Fruit fly (Drosophila melanogaster) whole organism: ENCODE measurements around the gene CG9117.

Experiments used
- CG8478 ChIP-seq: fragments of >200 bp; optimal IDR thresholded peaks from 2 replicates; lab custom pipeline; 2018; ENCODE audit warnings: inconsistent platforms
- Dll ChIP-seq: fragments of >200 bp; optimal IDR thresholded peaks from 2 replicates; lab custom pipeline; 2017
- EcR ChIP-seq, 2 experiments: fragments of >200 bp; optimal IDR thresholded peaks; 2 replicates each; lab custom pipeline; 2017; ENCODE audit warnings: missing biosample characterization in 2 of 2, missing genetic modification characterization in 2 of 2, missing genetic modification reagents in 2 of 2
- pan ChIP-seq: fragments of >200 bp; optimal IDR thresholded peaks from 2 replicates; lab custom pipeline; 2017
- psq ChIP-seq: fragments of >200 bp; optimal IDR thresholded peaks from 2 replicates; lab custom pipeline; 2017
- usp ChIP-seq: fragments of >200 bp; optimal IDR thresholded peaks from 2 replicates; lab custom pipeline; 2017; ENCODE audit warnings: missing biosample characterization, missing genetic modification characterization, mixed read lengths

Gene CG9117

dm6 chr2L:5999247-5999646 lies 38.5 kb downstream of the CG9117 start, which contains the start of gene Kdm5:
Gene Kdm5, minus strand, starts transcription at chr2L:5999501.
- TF ChIP-seq CG8478 (lab: Kevin White, UChicago): no peak
- TF ChIP-seq pan (lab: Kevin White, UChicago): no peak
- TF ChIP-seq Dll (lab: Kevin White, UChicago): no peak
- TF ChIP-seq psq (lab: Kevin White, UChicago): no peak
- no peak for TF ChIP-seq EcR (GFP tag; optimal IDR thresholded peaks at IDR 0.05; lab: Kevin White, UChicago)
- TF ChIP-seq usp: no peak

dm6 chr2L:5998383-5998782 lies 39.3 kb downstream of the CG9117 start:
- TF ChIP-seq pan (lab: Kevin White, UChicago) (no peak), Dll (lab: Kevin White, UChicago) (no peak), CG8478 (lab: Kevin White, UChicago) (no peak), EcR (GFP tag; optimal IDR thresholded peaks at IDR 0.05; lab: Kevin White, UChicago) (no peak), usp (no peak), psq (lab: Kevin White, UChicago) (no peak)

- TF ChIP-seq usp: no peak
- peak; percentile 62 for TF ChIP-seq Dll (lab: Kevin White, UChicago)
Measured at dm6 chr2L:5997609-5998229, 40.0 kb downstream of the CG9117 start.

- TF ChIP-seq EcR (GFP tag; optimal IDR thresholded peaks at IDR 0.05; lab: Kevin White, UChicago) (no peak), pan (lab: Kevin White, UChicago) (no peak), usp (no peak), psq (lab: Kevin White, UChicago) (no peak), CG8478 (lab: Kevin White, UChicago) (no peak), Dll (lab: Kevin White, UChicago) (no peak)
Measured at dm6 chr2L:5990447-5990846, 47.3 kb downstream of the CG9117 start.

- no peak for TF ChIP-seq EcR (GFP tag; optimal IDR thresholded peaks at IDR 0.05; lab: Kevin White, UChicago)
- TF ChIP-seq usp: no peak
- TF ChIP-seq psq (lab: Kevin White, UChicago): no peak
- TF ChIP-seq pan (lab: Kevin White, UChicago): no peak
- no peak for TF ChIP-seq Dll (lab: Kevin White, UChicago)
- TF ChIP-seq CG8478 (lab: Kevin White, UChicago): no peak
Measured at dm6 chr2L:5988115-5989092, 49.3 kb downstream of the CG9117 start.
